Worm (Caenorhabditis elegans) whole organism, L1 larva: ENCODE results near the gene atf-4.

ENCODE experiments used
- aly-2 ChIP-seq: fragments of 150-350 bp; optimal IDR thresholded peaks from 2 replicates; lab custom pipeline; 2014; ENCODE audit warnings: missing biosample characterization, missing genetic modification characterization
- ceh-8 ChIP-seq: fragments of 200-800 bp; sonication (Bioruptor generic); optimal IDR thresholded peaks from 2 replicates; lab custom pipeline; 2018; ENCODE audit warnings: mild to moderate bottlenecking, missing genetic modification characterization, moderate library complexity, missing compliant biosample characterization
- fkh-10 ChIP-seq: sonication (generic microtip); optimal IDR thresholded peaks from 2 replicates; lab custom pipeline; 2017; ENCODE audit warnings: missing biosample characterization, missing genetic modification reagents, missing genetic modification characterization
- hlh-4 ChIP-seq: sonication (generic microtip); optimal IDR thresholded peaks from 2 replicates; lab custom pipeline; 2016; ENCODE audit warnings: mild to moderate bottlenecking, missing genetic modification characterization, missing compliant biosample characterization
- lin-15B ChIP-seq: fragments of 150-350 bp; sonication (generic microtip); optimal IDR thresholded peaks from 3 replicates; lab custom pipeline; 2014; ENCODE audit warnings: missing biosample characterization, missing genetic modification characterization
- mef-2 ChIP-seq: fragments of 150-350 bp; optimal IDR thresholded peaks from 2 replicates; lab custom pipeline; 2014; ENCODE audit warnings: missing biosample characterization, missing genetic modification characterization
- snpc-4 ChIP-seq: fragments of 150-350 bp; optimal IDR thresholded peaks from 2 replicates; lab custom pipeline; 2014; ENCODE audit warnings: missing biosample characterization, missing genetic modification characterization

ce11 chrX:14775222-14775621, 35.4 kb downstream of the atf-4 start:
- TF ChIP-seq mef-2 (tag; lab: Kevin White, UChicago) (no peak), hlh-4 (tag; lab: Kevin White, UChicago) (no peak), fkh-10 (GFP tag; lab: Kevin White, UChicago) (no peak), snpc-4 (tag; lab: Kevin White, UChicago) (no peak), ceh-8 (GFP tag; lab: Kevin White, UChicago) (no peak), lin-15B (tag; lab: Kevin White, UChicago) (no peak), aly-2 (tag; lab: Kevin White, UChicago) (no peak)
